Fruit fly (Drosophila melanogaster): ENCODE data around the gene yip7.

The yip7 gene

DNA sequence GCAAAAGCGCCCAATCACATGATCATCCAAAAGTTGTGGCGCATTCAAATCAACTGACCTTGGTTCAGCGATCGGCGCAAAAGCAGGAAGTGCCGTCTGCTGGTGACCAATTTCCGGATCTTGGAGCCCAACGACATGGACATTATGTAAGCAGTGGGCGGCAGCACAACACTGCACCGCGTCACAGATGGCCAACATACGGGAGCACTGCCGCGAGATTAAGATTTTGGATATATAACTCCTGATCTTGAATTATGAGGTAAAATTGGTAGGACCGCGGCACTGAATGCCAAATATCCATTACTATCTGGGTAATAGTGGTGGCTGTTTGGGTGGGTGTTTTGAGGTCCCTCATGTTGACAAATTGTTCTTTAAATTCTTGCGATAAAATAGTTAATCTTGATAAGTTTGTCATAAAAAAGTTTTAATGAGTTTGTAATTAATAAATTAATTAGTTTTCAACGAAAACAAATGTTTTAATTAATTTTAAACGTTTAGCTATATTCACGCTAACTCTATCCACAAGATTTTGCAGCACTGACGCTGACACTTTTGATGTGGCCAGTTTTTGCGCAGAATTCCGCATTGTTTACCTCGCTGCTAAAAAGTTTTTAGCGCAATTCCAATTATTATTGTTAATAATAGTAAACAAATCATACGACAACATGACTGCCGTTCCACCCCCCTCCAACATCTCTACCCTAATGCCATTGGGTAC lies 40.1 kb downstream of the yip7 start, which contains the start of the genes CG13295 and CG6610 (continued):
- peak; percentile 69 for TF ChIP-seq CG34376 (GFP tag; optimal IDR thresholded peaks at IDR 0.05)
- TF ChIP-seq CG30020 (tag; optimal IDR thresholded peaks at IDR 0.05) = peak; percentile 54
- peak; percentile 50 for TF ChIP-seq Abd-B (GFP tag; optimal IDR thresholded peaks at IDR 0.05)
- no peak for TF ChIP-seq mld (GFP tag; IDR thresholded peaks at IDR 0.05; ENCODE audit: partially characterized antibody)
- no peak for TF ChIP-seq ci (GFP tag; IDR thresholded peaks at IDR 0.05)
- no peak for TF ChIP-seq run (tag; optimal IDR thresholded peaks at IDR 0.05)
- TF ChIP-seq GATAe (GFP tag; conservative IDR thresholded peaks at IDR 0.05) = no peak
- TF ChIP-seq so (GFP tag; IDR thresholded peaks at IDR 0.05) = no peak
- peak; percentile 21 for TF ChIP-seq CG11723 (GFP tag; optimal IDR thresholded peaks at IDR 0.05)
- TF ChIP-seq sqz (GFP tag; optimal IDR thresholded peaks at IDR 0.05) = no peak
- 0 out of 2 replicates have a peak, but pooled peaks have one; percentile 23 for TF ChIP-seq amos (GFP tag; IDR thresholded peaks at IDR 0.05; ENCODE audit: partially characterized antibody)
- peak; percentile 29 for TF ChIP-seq CG1529 (GFP tag; optimal IDR thresholded peaks at IDR 0.05)
- peak; percentile 65 for TF ChIP-seq Xbp1 (GFP tag; optimal IDR thresholded peaks at IDR 0.05)
- peak; percentile 11 for TF ChIP-seq gsb-n (tag; optimal IDR thresholded peaks at IDR 0.05)
- no peak for TF ChIP-seq ash1 (GFP tag; optimal IDR thresholded peaks at IDR 0.05)
- peak; percentile 83 for TF ChIP-seq CoRest (tag; optimal IDR thresholded peaks at IDR 0.05)
- TF ChIP-seq Atf6 (GFP tag; IDR thresholded peaks at IDR 0.05) = peak; percentile 35; the same call in 1 of the 2 replicates
- TF ChIP-seq Taf1 (GFP tag; IDR thresholded peaks at IDR 0.05) = no peak
- TF ChIP-seq Antp (GFP tag; optimal IDR thresholded peaks at IDR 0.05) = peak; percentile 21
- TF ChIP-seq ind (GFP tag; optimal IDR thresholded peaks at IDR 0.05) = peak; percentile 35
- peak; percentile 62 for TF ChIP-seq CG7839 (tag; optimal IDR thresholded peaks at IDR 0.05)
- no peak for TF ChIP-seq Lim3 (GFP tag; IDR thresholded peaks at IDR 0.05)
- TF ChIP-seq CG6813 (GFP tag; optimal IDR thresholded peaks at IDR 0.05) = no peak
- peak; percentile 69 for TF ChIP-seq CG15269 (tag; optimal IDR thresholded peaks at IDR 0.05)
- TF ChIP-seq luna (GFP tag; optimal IDR thresholded peaks at IDR 0.05) = no peak
- no peak for TF ChIP-seq CG3163 (GFP tag; optimal IDR thresholded peaks at IDR 0.05)
- TF ChIP-seq CG2875 (GFP tag; optimal IDR thresholded peaks at IDR 0.05) = no peak
- no peak for TF ChIP-seq CG3407 (GFP tag; optimal IDR thresholded peaks at IDR 0.05)
- TF ChIP-seq CG14014 (GFP tag; IDR thresholded peaks at IDR 0.05) = 0 out of 2 replicates have a peak, but pooled peaks have one; percentile 44
- TF ChIP-seq dmrt99B (tag; optimal IDR thresholded peaks at IDR 0.05) = no peak
- TF ChIP-seq onecut (GFP tag; IDR thresholded peaks at IDR 0.05) = no peak
- peak; percentile 78 for TF ChIP-seq gem (tag; optimal IDR thresholded peaks at IDR 0.05)
- no peak for TF ChIP-seq CG14050 (GFP tag; IDR thresholded peaks at IDR 0.05)
- TF ChIP-seq gro (GFP tag; optimal IDR thresholded peaks at IDR 0.05) = no peak
- no peak for TF ChIP-seq CG6854 (GFP tag; optimal IDR thresholded peaks at IDR 0.05)
- no peak; the same call in 2 of the 3 replicates for TF ChIP-seq tgo (GFP tag; IDR thresholded peaks at IDR 0.05)
- no peak for TF ChIP-seq wor (GFP tag; IDR thresholded peaks at IDR 0.05)
- no peak for TF ChIP-seq CG42726 (GFP tag; IDR thresholded peaks at IDR 0.05; ENCODE audit: partially characterized antibody)
- TF ChIP-seq CG1832 (GFP tag; optimal IDR thresholded peaks at IDR 0.05) = no peak
- TF ChIP-seq CG17612 (GFP tag; IDR thresholded peaks at IDR 0.05) = no peak
- TF ChIP-seq ato (GFP tag; IDR thresholded peaks at IDR 0.05; ENCODE audit: partially characterized antibody) = no peak
- peak; percentile 36 for TF ChIP-seq Bteb2 (GFP tag; optimal IDR thresholded peaks at IDR 0.05)
- no peak for TF ChIP-seq kni (GFP tag; optimal IDR thresholded peaks at IDR 0.05)
- peak; percentile 11 for TF ChIP-seq gcm (GFP tag; optimal IDR thresholded peaks at IDR 0.05)
- TF ChIP-seq CG10267 (tag; optimal IDR thresholded peaks at IDR 0.05) = peak; percentile 61
- no peak for TF ChIP-seq Nf-YB (GFP tag; optimal IDR thresholded peaks at IDR 0.05)
- TF ChIP-seq tap (tag; optimal IDR thresholded peaks at IDR 0.05) = no peak
- peak; percentile 76 for TF ChIP-seq gfzf (GFP tag; optimal IDR thresholded peaks at IDR 0.05)
- no peak for TF ChIP-seq CG12942 (GFP tag; optimal IDR thresholded peaks at IDR 0.05)
